Worm (Caenorhabditis elegans) whole organism, early embryonic: ENCODE data around the gene Y39B6A.13.

ENCODE experiments used
- B0310.2 ChIP-seq: sonication (generic microtip); optimal IDR thresholded peaks from 2 replicates; lab custom pipeline; 2016; ENCODE audit warnings: mild to moderate bottlenecking, missing genetic modification characterization, missing compliant biosample characterization
- ceh-13 ChIP-seq: fragments of 200-800 bp; sonication (Bioruptor generic); optimal IDR thresholded peaks from 2 replicates; lab custom pipeline; 2018; ENCODE audit warnings: mild to moderate bottlenecking, missing genetic modification characterization, missing compliant biosample characterization
- ceh-36 ChIP-seq: sonication (generic microtip); optimal IDR thresholded peaks from 2 replicates; lab custom pipeline; 2016; ENCODE audit warnings: missing genetic modification characterization, inconsistent platforms, missing compliant biosample characterization
- flt-1 ChIP-seq: fragments of 200-800 bp; sonication (Bioruptor generic); IDR thresholded peaks from 2 replicates; pipeline ENCODE4 v1.3.6; 2022; ENCODE audit warnings: missing genetic modification characterization, missing compliant biosample characterization
- hnd-1 ChIP-seq: sonication (generic microtip); optimal IDR thresholded peaks from 2 replicates; lab custom pipeline; 2016; ENCODE audit warnings: missing genetic modification characterization, missing compliant biosample characterization
- pes-1 ChIP-seq: fragments of 200-800 bp; sonication (Bioruptor generic); IDR thresholded peaks from 2 replicates; pipeline ENCODE4 v1.3.6; 2022; ENCODE audit warnings: missing genetic modification reagents, missing genetic modification characterization, missing compliant biosample characterization
- tbx-37 ChIP-seq: fragments of 200-800 bp; sonication (Bioruptor generic); conservative IDR thresholded peaks from 2 replicates; pipeline ENCODE4 v1.3.6; 2022; ENCODE audit warnings: missing genetic modification reagents, missing genetic modification characterization, missing compliant biosample characterization

ce11 chrV:19140495-19140894, 21.3 kb upstream of the Y39B6A.13 start, which contains the start of gene cpg-23:
- no peak for TF ChIP-seq tbx-37 (GFP tag; lab: Robert Waterston, UW)
- TF ChIP-seq ceh-36 (tag; lab: Kevin White, UChicago), result no peak
- TF ChIP-seq pes-1, result no peak
- no peak for TF ChIP-seq flt-1
- TF ChIP-seq ceh-13, result no peak
- TF ChIP-seq hnd-1 (tag; lab: Kevin White, UChicago), result no peak
- TF ChIP-seq B0310.2 (tag; lab: Kevin White, UChicago), result no peak
